Fruit fly (Drosophila melanogaster) whole organism, embryonic: ENCODE measurements around the gene Cubn.

Source experiments
- Atf-2 ChIP-seq: fragments of 200-800 bp; sonication (Bioruptor generic); optimal IDR thresholded peaks from 2 replicates; lab custom pipeline; 2016; ENCODE audit warnings: missing biosample characterization, missing genetic modification characterization
- BtbVII ChIP-seq: fragments of 200-800 bp; sonication (Bioruptor generic); optimal IDR thresholded peaks from 3 replicates; lab custom pipeline; 2017; ENCODE audit warnings: missing biosample characterization, mild to moderate bottlenecking, missing genetic modification characterization
- Bteb2 ChIP-seq: fragments of 200-800 bp; sonication (Bioruptor generic); optimal IDR thresholded peaks from 2 replicates; lab custom pipeline; 2016; ENCODE audit warnings: missing biosample characterization, missing genetic modification characterization
- CG10366 ChIP-seq: fragments of 200-800 bp; sonication (Bioruptor generic); IDR thresholded peaks from 2 replicates; pipeline ENCODE4 v1.3.6; 2022; ENCODE audit warnings: missing biosample characterization, missing genetic modification characterization
- CG10462 ChIP-seq: fragments of 200-800 bp; sonication (Bioruptor generic); optimal IDR thresholded peaks from 2 replicates; lab custom pipeline; 2016; ENCODE audit warnings: missing biosample characterization, missing genetic modification characterization
- CG10654 ChIP-seq: fragments of 200-800 bp; sonication (Bioruptor generic); optimal IDR thresholded peaks from 2 replicates; lab custom pipeline; 2016; ENCODE audit warnings: missing biosample characterization, missing genetic modification characterization
- CG11093 ChIP-seq: fragments of 200-800 bp; sonication (Bioruptor generic); IDR thresholded peaks from 3 replicates; pipeline ENCODE4 v1.3.6; 2022; ENCODE audit warnings: missing biosample characterization, missing genetic modification characterization
- CG13287 ChIP-seq: fragments of 200-800 bp; sonication (Bioruptor generic); IDR thresholded peaks from 2 replicates; pipeline ENCODE4 v1.3.6; 2022; ENCODE audit warnings: missing biosample characterization, missing genetic modification characterization; ENCODE audit not compliant: partially characterized antibody
- CG14667 ChIP-seq: fragments of 200-800 bp; sonication (Bioruptor generic); IDR thresholded peaks from 2 replicates; pipeline ENCODE4 v1.3.6; 2022; ENCODE audit warnings: missing biosample characterization, missing genetic modification characterization
- CG15601 ChIP-seq: fragments of 200-800 bp; sonication (Bioruptor generic); optimal IDR thresholded peaks from 3 replicates; lab custom pipeline; 2019; ENCODE audit warnings: missing biosample characterization, mild to moderate bottlenecking, missing genetic modification characterization, moderate library complexity
- CG16813 ChIP-seq: fragments of 200-800 bp; sonication (Bioruptor generic); IDR thresholded peaks from 3 replicates; pipeline ENCODE4 v1.3.6; 2022; ENCODE audit warnings: missing biosample characterization, missing genetic modification characterization; ENCODE audit not compliant: partially characterized antibody
- CG17802 ChIP-seq: fragments of 200-800 bp; sonication (Bioruptor generic); optimal IDR thresholded peaks from 2 replicates; lab custom pipeline; 2018; ENCODE audit warnings: missing biosample characterization, mild to moderate bottlenecking, missing genetic modification characterization, moderate library complexity
- CG18262 ChIP-seq: fragments of 200-800 bp; optimal IDR thresholded peaks from 3 replicates; lab custom pipeline; 2019; ENCODE audit warnings: missing biosample characterization, mild to moderate bottlenecking, missing genetic modification characterization, moderate library complexity
- CG2202 ChIP-seq: fragments of 200-800 bp; sonication (Bioruptor generic); optimal IDR thresholded peaks from 2 replicates; lab custom pipeline; 2018; ENCODE audit warnings: missing biosample characterization, mild to moderate bottlenecking, missing genetic modification characterization
- CG31365 ChIP-seq: fragments of 200-800 bp; sonication (Bioruptor generic); optimal IDR thresholded peaks from 2 replicates; lab custom pipeline; 2018; ENCODE audit warnings: missing biosample characterization, mild to moderate bottlenecking, missing genetic modification characterization
- CG4854 ChIP-seq: fragments of 200-800 bp; sonication (Bioruptor generic); optimal IDR thresholded peaks from 2 replicates; lab custom pipeline; 2016; ENCODE audit warnings: missing biosample characterization, missing genetic modification characterization, inconsistent platforms
- CG7786 ChIP-seq: fragments of 200-800 bp; sonication (Bioruptor generic); optimal IDR thresholded peaks from 2 replicates; lab custom pipeline; 2016; ENCODE audit warnings: missing biosample characterization, missing genetic modification characterization
- CG7987 ChIP-seq: fragments of 200-800 bp; sonication (Bioruptor generic); optimal IDR thresholded peaks from 2 replicates; lab custom pipeline; 2018; ENCODE audit warnings: missing biosample characterization, mild to moderate bottlenecking, missing genetic modification characterization, moderate library complexity
- CG8359 ChIP-seq: fragments of 200-800 bp; sonication (Bioruptor generic); optimal IDR thresholded peaks from 2 replicates; lab custom pipeline; 2017; ENCODE audit warnings: missing biosample characterization, mild to moderate bottlenecking, missing genetic modification characterization, borderline replicate concordance
- CG8924 ChIP-seq: fragments of 200-800 bp; optimal IDR thresholded peaks from 3 replicates; lab custom pipeline; 2019; ENCODE audit warnings: missing biosample characterization, mild to moderate bottlenecking, missing genetic modification characterization, moderate library complexity
- CG9797 ChIP-seq: fragments of 200-800 bp; sonication (Bioruptor generic); optimal IDR thresholded peaks from 3 replicates; lab custom pipeline; 2018; ENCODE audit warnings: missing biosample characterization, mild to moderate bottlenecking, missing genetic modification characterization
- CoRest ChIP-seq: fragments of 200-800 bp; sonication (Bioruptor generic); optimal IDR thresholded peaks from 3 replicates; lab custom pipeline; 2018; ENCODE audit warnings: missing biosample characterization, mild to moderate bottlenecking, missing genetic modification characterization, moderate library complexity
- Fer1 ChIP-seq: fragments of 200-800 bp; sonication (Bioruptor generic); optimal IDR thresholded peaks from 2 replicates; lab custom pipeline; 2017; ENCODE audit warnings: missing biosample characterization, mild to moderate bottlenecking, missing genetic modification characterization
- Fer2 ChIP-seq: fragments of 200-800 bp; sonication (Bioruptor generic); optimal IDR thresholded peaks from 2 replicates; lab custom pipeline; 2018; ENCODE audit warnings: missing biosample characterization, mild to moderate bottlenecking, missing genetic modification characterization, moderate library complexity
- Gug ChIP-seq: fragments of 200-800 bp; sonication (Bioruptor generic); IDR thresholded peaks from 4 replicates; pipeline ENCODE4 v1.3.6; 2022; ENCODE audit warnings: missing biosample characterization, missing genetic modification characterization
- Med ChIP-seq: fragments of 200-800 bp; sonication (Bioruptor generic); peaks from one replicate; lab custom pipeline; 2016; ENCODE audit warnings: missing biosample characterization, missing genetic modification characterization, mild to moderate bottlenecking, inconsistent platforms, moderate library complexity
- Ssrp ChIP-seq: fragments of 200-800 bp; sonication (Bioruptor generic); optimal IDR thresholded peaks from 2 replicates; lab custom pipeline; 2018; ENCODE audit warnings: missing biosample characterization, mild to moderate bottlenecking, missing genetic modification characterization, moderate library complexity
- Usf ChIP-seq: fragments of 200-800 bp; sonication (Bioruptor generic); optimal IDR thresholded peaks from 2 replicates; lab custom pipeline; 2017; ENCODE audit warnings: missing genotype, missing biosample characterization, missing genetic modification characterization
- aop ChIP-seq: fragments of 200-800 bp; sonication (Bioruptor generic); IDR thresholded peaks from 2 replicates; pipeline ENCODE4 v1.3.6; 2022; ENCODE audit warnings: missing biosample characterization, missing genetic modification characterization
- crc ChIP-seq: fragments of 200-800 bp; sonication (Bioruptor generic); optimal IDR thresholded peaks from 2 replicates; lab custom pipeline; 2016; ENCODE audit warnings: missing biosample characterization, missing genetic modification characterization
- crp ChIP-seq, 2 experiments: fragments of 200-800 bp; sonication (Bioruptor generic); optimal IDR thresholded peaks; 2 replicates in 1 of 2; 3 replicates in 1 of 2; lab custom pipeline; 2017; ENCODE audit warnings: missing biosample characterization in 2 of 2, missing genetic modification characterization in 2 of 2, mild to moderate bottlenecking in 1 of 2, moderate library complexity in 1 of 2
- dati ChIP-seq: fragments of 200-800 bp; sonication (Bioruptor generic); IDR thresholded peaks from 2 replicates; pipeline ENCODE4 v1.3.6; 2022; ENCODE audit warnings: missing biosample characterization, missing genetic modification characterization
- dmrt99B ChIP-seq: fragments of 200-800 bp; sonication (Bioruptor generic); optimal IDR thresholded peaks from 2 replicates; lab custom pipeline; 2018; ENCODE audit warnings: missing biosample characterization, mild to moderate bottlenecking, missing genetic modification characterization, moderate library complexity
- gce ChIP-seq: fragments of 200-800 bp; sonication (Bioruptor generic); IDR thresholded peaks from 3 replicates; pipeline ENCODE4 v1.3.6; 2022; ENCODE audit warnings: missing biosample characterization, missing genetic modification characterization
- gsb-n ChIP-seq: fragments of 200-800 bp; sonication (Bioruptor generic); optimal IDR thresholded peaks from 3 replicates; lab custom pipeline; 2018; ENCODE audit warnings: missing biosample characterization, mild to moderate bottlenecking, missing genetic modification characterization
- ham ChIP-seq: fragments of 200-800 bp; sonication (Bioruptor generic); IDR thresholded peaks from 2 replicates; pipeline ENCODE4 v1.3.6; 2022; ENCODE audit warnings: missing biosample characterization, missing genetic modification characterization
- mam ChIP-seq: fragments of 200-800 bp; sonication (Bioruptor generic); optimal IDR thresholded peaks from 3 replicates; lab custom pipeline; 2016; ENCODE audit warnings: missing biosample characterization, missing genetic modification characterization
- pb ChIP-seq: fragments of 200-800 bp; sonication (Bioruptor generic); optimal IDR thresholded peaks from 3 replicates; lab custom pipeline; 2016; ENCODE audit warnings: missing biosample characterization, missing genetic modification characterization
- pnt ChIP-seq: fragments of 200-800 bp; sonication (Bioruptor generic); optimal IDR thresholded peaks from 3 replicates; lab custom pipeline; 2016; ENCODE audit warnings: missing biosample characterization, missing genetic modification characterization
- psq ChIP-seq: fragments of 200-800 bp; sonication (Bioruptor generic); optimal IDR thresholded peaks from 2 replicates; lab custom pipeline; 2017; ENCODE audit warnings: missing biosample characterization, missing genetic modification characterization
- pzg ChIP-seq: fragments of 200-800 bp; sonication (Bioruptor generic); optimal IDR thresholded peaks from 3 replicates; lab custom pipeline; 2018; ENCODE audit warnings: missing biosample characterization, mild to moderate bottlenecking, missing genetic modification characterization, moderate library complexity
- repo ChIP-seq: fragments of 200-800 bp; sonication (Bioruptor generic); optimal IDR thresholded peaks from 2 replicates; lab custom pipeline; 2016; ENCODE audit warnings: missing biosample characterization, missing genetic modification characterization
- seq ChIP-seq: fragments of 200-800 bp; sonication (Bioruptor generic); IDR thresholded peaks from 2 replicates; pipeline ENCODE4 v1.3.6; 2022; ENCODE audit warnings: missing biosample characterization, missing genetic modification characterization
- sisA ChIP-seq: fragments of 200-800 bp; sonication (Bioruptor generic); IDR thresholded peaks from 2 replicates; pipeline ENCODE4 v1.3.6; 2022; ENCODE audit warnings: missing biosample characterization, missing genetic modification characterization
- sob ChIP-seq: fragments of 200-800 bp; sonication (Bioruptor generic); IDR thresholded peaks from 2 replicates; pipeline ENCODE4 v1.3.6; 2022; ENCODE audit warnings: missing biosample characterization, missing genetic modification characterization
- ttk ChIP-seq: fragments of 200-800 bp; sonication (Bioruptor generic); IDR thresholded peaks from 2 replicates; pipeline ENCODE4 v2.1.2; 2022; ENCODE audit warnings: missing biosample characterization, missing genetic modification characterization
- unc-4 ChIP-seq: fragments of 200-800 bp; sonication (Bioruptor generic); IDR thresholded peaks from 2 replicates; pipeline ENCODE4 v1.3.6; 2022; ENCODE audit warnings: missing biosample characterization, missing genetic modification characterization; ENCODE audit not compliant: partially characterized antibody
- vnd ChIP-seq: fragments of 200-800 bp; sonication (Bioruptor generic); IDR thresholded peaks from 3 replicates; pipeline ENCODE4 v1.3.6; 2022; ENCODE audit warnings: missing biosample characterization, missing genetic modification characterization; ENCODE audit not compliant: partially characterized antibody
- wor ChIP-seq: fragments of 200-800 bp; sonication (Bioruptor generic); IDR thresholded peaks from 2 replicates; pipeline ENCODE4 v1.3.6; 2022; ENCODE audit warnings: missing biosample characterization, missing genetic modification characterization

Cubn gene

DNA sequence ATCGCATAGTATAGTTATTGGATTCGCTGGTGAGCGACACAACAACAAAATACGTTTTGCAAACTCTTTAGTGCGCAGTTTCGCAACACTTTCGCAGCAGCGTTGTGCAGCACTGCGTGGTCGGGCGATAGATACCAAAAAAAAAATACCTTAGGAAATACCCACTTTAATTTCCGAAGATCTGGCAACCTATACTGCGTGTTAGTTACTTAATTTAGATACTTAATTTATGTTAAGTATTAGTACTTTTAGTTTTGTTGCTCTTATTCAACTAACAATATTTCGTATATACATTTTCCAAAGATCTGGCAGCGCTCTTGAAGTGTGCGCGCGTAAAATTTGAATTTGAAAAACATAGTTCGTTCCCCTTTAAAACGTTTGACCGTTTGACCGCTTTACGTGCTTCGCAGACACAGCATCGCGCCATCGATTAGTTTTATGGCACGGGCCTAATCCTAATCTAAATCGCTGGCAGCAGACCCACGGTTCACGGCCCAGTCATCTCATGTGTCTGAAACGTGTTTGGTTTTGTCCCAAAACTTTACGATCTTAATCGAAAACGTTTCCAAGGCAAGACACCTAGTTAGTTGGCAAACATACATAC is 8.9 kb upstream of the Cubn start, which contains the start of gene LPCAT (continued):
- TF ChIP-seq vnd = no peak
- peak; percentile 20 for TF ChIP-seq pb (GFP tag; lab: Kevin White, UChicago)
- peak; percentile 40 for TF ChIP-seq CG15601 (tag; lab: Kevin White, UChicago)
- peak; percentile 57 for TF ChIP-seq CoRest
- peak; percentile 94 for TF ChIP-seq Med
- TF ChIP-seq repo = peak; percentile 66
- TF ChIP-seq CG16813 = peak; percentile 84
- no peak for TF ChIP-seq CG2202 (tag; lab: Kevin White, UChicago)
- peak; percentile 29 for TF ChIP-seq CG31365
- peak; percentile 64 for TF ChIP-seq CG10654 (GFP tag; lab: Kevin White, UChicago)
- TF ChIP-seq CG10462 (GFP tag; lab: Kevin White, UChicago) = peak; percentile 35
- no peak; the same call in 1 of the 2 replicates for TF ChIP-seq wor (GFP tag; lab: Robert Waterston, UW)
- no peak for TF ChIP-seq gsb-n (tag; lab: Kevin White, UChicago)
- TF ChIP-seq gce (GFP tag; lab: Robert Waterston, UW) = 0 out of 3 replicates have a peak, but pooled peaks have one; percentile 55
- peak; percentile 79 for TF ChIP-seq CG14667 (GFP tag; lab: Robert Waterston, UW)
- TF ChIP-seq dati (GFP tag; lab: Robert Waterston, UW) = no peak
- TF ChIP-seq CG7987 (GFP tag; lab: Kevin White, UChicago) = peak; percentile 80
- no peak for TF ChIP-seq CG8924 (tag; lab: Kevin White, UChicago)
- TF ChIP-seq CG10366 (GFP tag; lab: Robert Waterston, UW) = peak; percentile 76
- peak; percentile 81 for TF ChIP-seq Bteb2 (GFP tag; lab: Kevin White, UChicago)
- TF ChIP-seq sob (GFP tag; lab: Robert Waterston, UW) = peak; percentile 85
- TF ChIP-seq ttk (GFP tag; lab: Robert Waterston, UW) = peak; percentile 79
- peak; percentile 25 for TF ChIP-seq CG18262 (tag; lab: Kevin White, UChicago)
- peak; percentile 55 for TF ChIP-seq Usf (GFP tag; lab: Kevin White, UChicago)
- peak; percentile 90 for TF ChIP-seq CG13287 (GFP tag; lab: Robert Waterston, UW)
- TF ChIP-seq CG11093 (GFP tag; lab: Robert Waterston, UW) = peak; percentile 65; the same call in 1 of the 3 replicates
- peak; percentile 48 for TF ChIP-seq crc (GFP tag; lab: Kevin White, UChicago)
- TF ChIP-seq crp (GFP tag; optimal IDR thresholded peaks at IDR 0.05; lab: Kevin White, UChicago) = no peak
- peak; percentile 34 for TF ChIP-seq Atf-2
- TF ChIP-seq Ssrp (tag; lab: Kevin White, UChicago) = no peak
- TF ChIP-seq aop (GFP tag; lab: Robert Waterston, UW) = 0 out of 2 replicates have a peak, but pooled peaks have one; percentile 2
- peak; percentile 87 for TF ChIP-seq sisA (GFP tag; lab: Robert Waterston, UW)
- peak; percentile 91 for TF ChIP-seq pzg (GFP tag; lab: Kevin White, UChicago)
- TF ChIP-seq CG17802 (tag; lab: Kevin White, UChicago) = peak; percentile 48
- TF ChIP-seq CG7786 = peak; percentile 64
- no peak for TF ChIP-seq CG8359 (GFP tag; lab: Kevin White, UChicago)
- peak; percentile 71 for TF ChIP-seq CG9797
- peak; percentile 55 for TF ChIP-seq Fer2 (tag; lab: Kevin White, UChicago)
- peak; percentile 90 for TF ChIP-seq mam
- TF ChIP-seq Fer1 (GFP tag; lab: Kevin White, UChicago) = peak; percentile 80
- no peak for TF ChIP-seq psq
- peak; percentile 82 for TF ChIP-seq Gug
- TF ChIP-seq ham (GFP tag; lab: Robert Waterston, UW) = no peak
- peak; percentile 8 for TF ChIP-seq BtbVII (GFP tag; lab: Kevin White, UChicago)
- TF ChIP-seq unc-4 = peak; percentile 83
- peak; percentile 52 for TF ChIP-seq CG4854 (GFP tag; lab: Kevin White, UChicago)
- TF ChIP-seq pnt (GFP tag; lab: Kevin White, UChicago) = peak; percentile 81
- TF ChIP-seq seq (GFP tag; lab: Robert Waterston, UW) = peak; percentile 54; the same call in 1 of the 2 replicates
- peak; percentile 41 for TF ChIP-seq dmrt99B (tag; lab: Kevin White, UChicago)
